Fruit fly (Drosophila melanogaster): ENCODE results near the gene CG10116.

CG10116 gene

dm6 chr3L:13478339-13479203, 21.5 kb upstream of the CG10116 start:
- no peak for TF ChIP-seq dsf (GFP tag; optimal IDR thresholded peaks at IDR 0.05; ENCODE audit: borderline replicate concordance)
- no peak for TF ChIP-seq jim (GFP tag; optimal IDR thresholded peaks at IDR 0.05)
- no peak for TF ChIP-seq dl (GFP tag; optimal IDR thresholded peaks at IDR 0.05; ENCODE audit: insufficient read depth in 1 of 2, partially characterized antibody in 2 of 2)
- TF ChIP-seq h (GFP tag; optimal IDR thresholded peaks at IDR 0.05), result peak; percentile 33
- peak; percentile 32 for TF ChIP-seq Dfd (GFP tag; optimal IDR thresholded peaks at IDR 0.05)
- peak; percentile 32 for TF ChIP-seq ey (GFP tag; optimal IDR thresholded peaks at IDR 0.05)
- TF ChIP-seq fru (GFP tag; optimal IDR thresholded peaks at IDR 0.05), result peak; percentile 34
- no peak for TF ChIP-seq pan (optimal IDR thresholded peaks at IDR 0.05)
- no peak for TF ChIP-seq Jra (GFP tag; optimal IDR thresholded peaks at IDR 0.05)
- TF ChIP-seq rgr (GFP tag; optimal IDR thresholded peaks at IDR 0.05), result peak; percentile 10
- no peak for TF ChIP-seq Vsx2 (GFP tag; optimal IDR thresholded peaks at IDR 0.05; ENCODE audit: partially characterized antibody)
- no peak for TF ChIP-seq woc (GFP tag; optimal IDR thresholded peaks at IDR 0.05)
- TF ChIP-seq GATAd (GFP tag; optimal IDR thresholded peaks at IDR 0.05), result no peak
- TF ChIP-seq dmrt93B (GFP tag; optimal IDR thresholded peaks at IDR 0.05), result no peak
- no peak for TF ChIP-seq tai (GFP tag; optimal IDR thresholded peaks at IDR 0.05)
- TF ChIP-seq lola (GFP tag; optimal IDR thresholded peaks at IDR 0.05), result no peak
- peak in 1 of 2 experiments; percentile 43 for TF ChIP-seq foxo (GFP tag; optimal IDR thresholded peaks at IDR 0.05)
- no peak for TF ChIP-seq Hr78 (GFP tag; optimal IDR thresholded peaks at IDR 0.05)
- TF ChIP-seq HLH106 (tag; optimal IDR thresholded peaks at IDR 0.05), result peak; percentile 23

- TF ChIP-seq Myc (optimal IDR thresholded peaks at IDR 0.05) (no peak), CG32264 (GFP tag; optimal IDR thresholded peaks at IDR 0.05) (no peak), Dfd (GFP tag; optimal IDR thresholded peaks at IDR 0.05) (peak; percentile 72), HLH106 (tag; optimal IDR thresholded peaks at IDR 0.05) (peak; percentile 2), br (GFP tag; optimal IDR thresholded peaks at IDR 0.05) (no peak), Rel (GFP tag; optimal IDR thresholded peaks at IDR 0.05) (no peak), Rel (tag; optimal IDR thresholded peaks at IDR 0.05) (peak; percentile 66), Hr83 (GFP tag; optimal IDR thresholded peaks at IDR 0.05; ENCODE audit: poor library complexity, severe bottlenecking) (no peak), CG9705 (GFP tag; optimal IDR thresholded peaks at IDR 0.05) (no peak), jim (GFP tag; optimal IDR thresholded peaks at IDR 0.05) (peak; percentile 73), h (GFP tag; optimal IDR thresholded peaks at IDR 0.05) (peak; percentile 12)
Observed at dm6 chr3L:13477453-13478184, 20.6 kb upstream of the CG10116 start, which contains the start of gene stv. Gene stv (plus strand): TSS chr3L:13477541.

dm6 chr3L:13476566-13477452, 19.8 kb upstream of the CG10116 start:
- TF ChIP-seq foxo (GFP tag; optimal IDR thresholded peaks at IDR 0.05) (peak in 1 of 2 experiments; percentile 91), Myc (optimal IDR thresholded peaks at IDR 0.05) (no peak), N (GFP tag; optimal IDR thresholded peaks at IDR 0.05) (no peak), Jra (GFP tag; optimal IDR thresholded peaks at IDR 0.05) (no peak), Hr83 (GFP tag; optimal IDR thresholded peaks at IDR 0.05; ENCODE audit: poor library complexity, severe bottlenecking) (peak; percentile 59), dsf (GFP tag; optimal IDR thresholded peaks at IDR 0.05; ENCODE audit: borderline replicate concordance) (no peak), ey (GFP tag; optimal IDR thresholded peaks at IDR 0.05) (peak; percentile 88), Dif (GFP tag; optimal IDR thresholded peaks at IDR 0.05; ENCODE audit: partially characterized antibody) (peak; percentile 97), HLH106 (tag; optimal IDR thresholded peaks at IDR 0.05) (peak; percentile 86), Rel (GFP tag; optimal IDR thresholded peaks at IDR 0.05) (no peak), Rel (tag; optimal IDR thresholded peaks at IDR 0.05) (no peak), lola (GFP tag; optimal IDR thresholded peaks at IDR 0.05) (no peak), psq (GFP tag; optimal IDR thresholded peaks at IDR 0.05) (peak; percentile 87), tai (GFP tag; optimal IDR thresholded peaks at IDR 0.05) (no peak), Abd-B (GFP tag; optimal IDR thresholded peaks at IDR 0.05) (no peak), CrebA (GFP tag; optimal IDR thresholded peaks at IDR 0.05; ENCODE audit: borderline replicate concordance) (no peak), woc (GFP tag; optimal IDR thresholded peaks at IDR 0.05) (peak; percentile 58), sage (GFP tag; optimal IDR thresholded peaks at IDR 0.05) (peak; percentile 34), dmrt93B (GFP tag; optimal IDR thresholded peaks at IDR 0.05) (peak; percentile 80), Mio (GFP tag; optimal IDR thresholded peaks at IDR 0.05) (no peak), CG32264 (GFP tag; optimal IDR thresholded peaks at IDR 0.05) (peak; percentile 47), Sp1 (GFP tag; optimal IDR thresholded peaks at IDR 0.05) (peak; percentile 86), Hr78 (GFP tag; optimal IDR thresholded peaks at IDR 0.05) (no peak), Hnf4 (GFP tag; optimal IDR thresholded peaks at IDR 0.05) (peak; percentile 68), usp (GFP tag; optimal IDR thresholded peaks at IDR 0.05) (no peak), Vsx2 (GFP tag; optimal IDR thresholded peaks at IDR 0.05; ENCODE audit: partially characterized antibody) (peak; percentile 91), brk (GFP tag; optimal IDR thresholded peaks at IDR 0.05) (peak; percentile 71), br (GFP tag; optimal IDR thresholded peaks at IDR 0.05) (peak; percentile 83), fru (GFP tag; optimal IDR thresholded peaks at IDR 0.05) (peak; percentile 90), h (GFP tag; optimal IDR thresholded peaks at IDR 0.05) (peak; percentile 93), rgr (GFP tag; optimal IDR thresholded peaks at IDR 0.05) (peak; percentile 90), OdsH (GFP tag; optimal IDR thresholded peaks at IDR 0.05) (peak; percentile 94), jim (GFP tag; optimal IDR thresholded peaks at IDR 0.05) (no peak)

Data from whole organism, wandering third instar larva.